Worm (Caenorhabditis elegans) whole organism, L4/young adult: ENCODE data around the gene F57A8.1.

ENCODE experiments used
- W03F9.2 ChIP-seq: fragments of 150-350 bp; optimal IDR thresholded peaks from 2 replicates; lab custom pipeline; 2014; ENCODE audit warnings: missing biosample characterization, missing genetic modification characterization
- dao-5 ChIP-seq: sonication (generic microtip); optimal IDR thresholded peaks from 2 replicates; lab custom pipeline; 2016; ENCODE audit warnings: missing genotype, missing genetic modification characterization, moderate library complexity, missing compliant biosample characterization

DNA sequence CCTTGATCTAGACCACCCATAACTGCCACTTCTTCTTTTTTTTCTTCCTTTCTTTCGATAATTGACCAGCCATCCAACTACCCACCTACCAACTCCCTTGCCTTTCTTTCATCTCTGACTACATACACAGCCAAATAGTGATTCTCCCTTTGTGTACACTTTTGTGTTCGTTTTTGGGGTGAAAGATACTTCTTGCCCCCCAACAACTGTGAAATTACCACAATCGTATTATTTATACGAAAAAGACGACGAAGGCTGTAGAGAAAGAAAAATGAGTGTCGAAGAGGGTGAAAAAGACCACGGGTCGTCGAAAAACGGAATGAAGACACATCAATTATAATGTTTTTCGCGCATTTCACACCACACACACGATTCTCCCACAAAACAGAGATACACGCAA lies 9.4 kb downstream of the F57A8.1 start:
- TF ChIP-seq W03F9.2 (tag; lab: Kevin White, UChicago) (no peak), dao-5 (tag; lab: Kevin White, UChicago) (no peak)
